Fruit fly (Drosophila melanogaster) whole organism, embryonic: Measurements from ENCODE around the gene Atg6.

ENCODE experiments used
- Atf6 ChIP-seq: fragments of 200-800 bp; sonication (Bioruptor generic); IDR thresholded peaks from 2 replicates; pipeline ENCODE4 v1.3.6; 2022; ENCODE audit warnings: missing biosample characterization, missing genetic modification characterization
- B-H1 ChIP-seq: fragments of 200-800 bp; sonication (Bioruptor generic); IDR thresholded peaks from 3 replicates; pipeline ENCODE4 v1.3.6; 2022; ENCODE audit warnings: missing biosample characterization, missing genetic modification characterization
- Bgb ChIP-seq: fragments of 200-800 bp; sonication (Bioruptor generic); IDR thresholded peaks from 2 replicates; pipeline ENCODE4 v1.3.6; 2022; ENCODE audit warnings: missing biosample characterization, missing genetic modification characterization; ENCODE audit not compliant: partially characterized antibody
- C15 ChIP-seq: fragments of 200-800 bp; sonication (Bioruptor generic); IDR thresholded peaks from 3 replicates; pipeline ENCODE4 v1.3.6; 2022; ENCODE audit warnings: missing biosample characterization, missing genetic modification characterization
- CG10321 ChIP-seq: fragments of 200-800 bp; sonication (Bioruptor generic); IDR thresholded peaks from 2 replicates; pipeline ENCODE4 v1.3.6; 2022; ENCODE audit warnings: missing biosample characterization, missing genetic modification characterization
- CG10959 ChIP-seq: fragments of 200-800 bp; sonication (Bioruptor generic); IDR thresholded peaks from 2 replicates; pipeline ENCODE4 v1.3.6; 2022; ENCODE audit warnings: missing biosample characterization, missing genetic modification characterization
- CG11695 ChIP-seq: fragments of 200-800 bp; sonication (Bioruptor generic); IDR thresholded peaks from 3 replicates; pipeline ENCODE4 v1.3.6; 2022; ENCODE audit warnings: missing biosample characterization, missing genetic modification characterization
- CG13424 ChIP-seq: fragments of 200-800 bp; sonication (Bioruptor generic); optimal IDR thresholded peaks from 2 replicates; lab custom pipeline; 2019; ENCODE audit warnings: missing biosample characterization, mild to moderate bottlenecking, missing genetic modification characterization, moderate library complexity
- CG14014 ChIP-seq: fragments of 200-800 bp; sonication (Bioruptor generic); IDR thresholded peaks from 2 replicates; pipeline ENCODE4 v1.3.6; 2022; ENCODE audit warnings: missing biosample characterization, missing genetic modification characterization
- CG14860 ChIP-seq: fragments of 200-800 bp; sonication (Bioruptor generic); IDR thresholded peaks from 3 replicates; pipeline ENCODE4 v1.3.6; 2022; ENCODE audit warnings: missing biosample characterization, missing genetic modification characterization; ENCODE audit not compliant: partially characterized antibody
- CG15514 ChIP-seq: fragments of 200-800 bp; sonication (Bioruptor generic); optimal IDR thresholded peaks from 3 replicates; lab custom pipeline; 2017; ENCODE audit warnings: missing biosample characterization, missing genetic modification characterization, mild to moderate bottlenecking, moderate library complexity, missing genetic modification reagents
- CG15696 ChIP-seq: fragments of 200-800 bp; sonication (Bioruptor generic); optimal IDR thresholded peaks from 2 replicates; lab custom pipeline; 2019; ENCODE audit warnings: missing biosample characterization, mild to moderate bottlenecking, missing genetic modification characterization, moderate library complexity
- CG1603 ChIP-seq: fragments of 200-800 bp; sonication (Bioruptor generic); optimal IDR thresholded peaks from 2 replicates; lab custom pipeline; 2019; ENCODE audit warnings: missing biosample characterization, mild to moderate bottlenecking, missing genetic modification characterization, moderate library complexity
- CG1647 ChIP-seq: fragments of 200-800 bp; sonication (Bioruptor generic); optimal IDR thresholded peaks from 3 replicates; lab custom pipeline; 2016; ENCODE audit warnings: missing biosample characterization, missing genetic modification characterization
- CG16779 ChIP-seq: fragments of 200-800 bp; sonication (Bioruptor generic); IDR thresholded peaks from 2 replicates; pipeline ENCODE4 v1.3.6; 2022; ENCODE audit warnings: missing biosample characterization, missing genetic modification characterization
- CG17612 ChIP-seq: fragments of 200-800 bp; sonication (Bioruptor generic); IDR thresholded peaks from 2 replicates; pipeline ENCODE4 v1.3.6; 2022; ENCODE audit warnings: missing biosample characterization, missing genetic modification characterization
- CG42726 ChIP-seq: fragments of 200-800 bp; sonication (Bioruptor generic); IDR thresholded peaks from 2 replicates; pipeline ENCODE4 v1.3.6; 2022; ENCODE audit warnings: missing biosample characterization, missing genetic modification characterization; ENCODE audit not compliant: partially characterized antibody
- CG6272 ChIP-seq: fragments of 200-800 bp; sonication (Bioruptor generic); IDR thresholded peaks from 2 replicates; pipeline ENCODE4 v1.3.6; 2022; ENCODE audit warnings: missing biosample characterization, missing genetic modification characterization
- CG7745 ChIP-seq: fragments of 200-800 bp; sonication (Bioruptor generic); optimal IDR thresholded peaks from 2 replicates; lab custom pipeline; 2018; ENCODE audit warnings: missing biosample characterization, mild to moderate bottlenecking, missing genetic modification characterization, moderate library complexity
- CG8290 ChIP-seq, 3 experiments: fragments of 200-800 bp; sonication (Bioruptor generic); optimal IDR thresholded peaks; 2 replicates each; lab custom pipeline; 2016 to 2019; ENCODE audit warnings: missing biosample characterization in 3 of 3, missing genetic modification characterization in 3 of 3, mild to moderate bottlenecking in 2 of 3, moderate library complexity in 1 of 3
- CG9609 ChIP-seq: fragments of 200-800 bp; sonication (Bioruptor generic); optimal IDR thresholded peaks from 3 replicates; lab custom pipeline; 2016; ENCODE audit warnings: missing biosample characterization, missing genetic modification characterization
- HHEX ChIP-seq: fragments of 200-800 bp; sonication (Bioruptor generic); optimal IDR thresholded peaks from 3 replicates; lab custom pipeline; 2017; ENCODE audit warnings: missing biosample characterization, mild to moderate bottlenecking, missing genetic modification characterization, missing genetic modification reagents
- HLH4C ChIP-seq: fragments of 200-800 bp; sonication (Bioruptor generic); IDR thresholded peaks from 3 replicates; pipeline ENCODE4 v1.3.6; 2022; ENCODE audit warnings: missing biosample characterization, missing genetic modification characterization; ENCODE audit not compliant: partially characterized antibody
- Hey ChIP-seq: fragments of 200-800 bp; sonication (Bioruptor generic); optimal IDR thresholded peaks from 3 replicates; lab custom pipeline; 2018; ENCODE audit warnings: missing biosample characterization, mild to moderate bottlenecking, missing genetic modification characterization
- Hr78 ChIP-seq, 2 experiments: fragments of 200-800 bp in 1 of 2; fragments of >200 bp in 1 of 2; sonication (Bioruptor generic) in 1 of 2; optimal IDR thresholded peaks; 2 replicates each; lab custom pipeline; 2017 to 2019; ENCODE audit warnings: missing biosample characterization in 2 of 2, missing genetic modification characterization in 2 of 2, mild to moderate bottlenecking in 1 of 2, moderate library complexity in 1 of 2
- MESR4 ChIP-seq: fragments of 200-800 bp; sonication (Bioruptor generic); optimal IDR thresholded peaks from 2 replicates; lab custom pipeline; 2018; ENCODE audit warnings: missing biosample characterization, mild to moderate bottlenecking, missing genetic modification characterization, moderate library complexity
- Med ChIP-seq: fragments of 200-800 bp; sonication (Bioruptor generic); peaks from one replicate; lab custom pipeline; 2016; ENCODE audit warnings: missing biosample characterization, missing genetic modification characterization, mild to moderate bottlenecking, inconsistent platforms, moderate library complexity
- Opbp ChIP-seq: fragments of 200-800 bp; sonication (Bioruptor generic); IDR thresholded peaks from 3 replicates; pipeline ENCODE4 v1.3.6; 2022; ENCODE audit warnings: missing biosample characterization, missing genetic modification characterization; ENCODE audit not compliant: partially characterized antibody
- Pdp1 ChIP-seq, 2 experiments: fragments of 200-800 bp; sonication (Bioruptor generic); optimal IDR thresholded peaks; 3 replicates each; lab custom pipeline; 2016; ENCODE audit warnings: missing biosample characterization in 2 of 2, missing genetic modification characterization in 2 of 2, mild to moderate bottlenecking in 1 of 2, moderate library complexity in 1 of 2
- Ravus ChIP-seq: fragments of 200-800 bp; sonication (Bioruptor generic); IDR thresholded peaks from 2 replicates; pipeline ENCODE4 v1.3.6; 2022; ENCODE audit warnings: missing biosample characterization, missing genetic modification characterization
- Sox100B ChIP-seq: fragments of 200-800 bp; sonication (Bioruptor generic); optimal IDR thresholded peaks from 3 replicates; lab custom pipeline; 2018; ENCODE audit warnings: missing biosample characterization, mild to moderate bottlenecking, missing genetic modification characterization
- Usf ChIP-seq: fragments of 200-800 bp; sonication (Bioruptor generic); optimal IDR thresholded peaks from 2 replicates; lab custom pipeline; 2017; ENCODE audit warnings: missing genotype, missing biosample characterization, missing genetic modification characterization
- Xbp1 ChIP-seq: fragments of 200-800 bp; sonication (Bioruptor generic); optimal IDR thresholded peaks from 3 replicates; lab custom pipeline; 2016; ENCODE audit warnings: missing biosample characterization, mild to moderate bottlenecking, missing genetic modification characterization
- br ChIP-seq: fragments of >200 bp; optimal IDR thresholded peaks from 2 replicates; lab custom pipeline; 2017
- caup ChIP-seq: fragments of 200-800 bp; sonication (Bioruptor generic); optimal IDR thresholded peaks from 3 replicates; lab custom pipeline; 2017; ENCODE audit warnings: missing biosample characterization, mild to moderate bottlenecking, missing genetic modification characterization, moderate library complexity; ENCODE audit not compliant: severe bottlenecking
- cwo ChIP-seq: fragments of 200-800 bp; sonication (Bioruptor generic); optimal IDR thresholded peaks from 3 replicates; lab custom pipeline; 2017; ENCODE audit warnings: missing biosample characterization, missing genetic modification characterization, mild to moderate bottlenecking, moderate library complexity, missing genetic modification reagents
- danr ChIP-seq: fragments of 200-800 bp; sonication (Bioruptor generic); IDR thresholded peaks from 2 replicates; pipeline ENCODE4 v1.3.6; 2022; ENCODE audit warnings: missing biosample characterization, missing genetic modification characterization
- ftz-f1 ChIP-seq: fragments of 200-800 bp; sonication (Bioruptor generic); optimal IDR thresholded peaks from 2 replicates; lab custom pipeline; 2016; ENCODE audit warnings: missing biosample characterization, missing genetic modification characterization
- inv ChIP-seq: fragments of 200-800 bp; sonication (Bioruptor generic); IDR thresholded peaks from 2 replicates; pipeline ENCODE4 v1.3.6; 2022; ENCODE audit warnings: missing biosample characterization, missing genetic modification characterization; ENCODE audit not compliant: partially characterized antibody
- lab ChIP-seq: fragments of 200-800 bp; sonication (Bioruptor generic); optimal IDR thresholded peaks from 3 replicates; lab custom pipeline; 2017; ENCODE audit warnings: missing biosample characterization, missing genetic modification characterization, mild to moderate bottlenecking, moderate library complexity, missing genetic modification reagents
- maf-S ChIP-seq: fragments of 200-800 bp; sonication (Bioruptor generic); optimal IDR thresholded peaks from 2 replicates; lab custom pipeline; 2016; ENCODE audit warnings: missing biosample characterization, missing genetic modification characterization
- nau ChIP-seq: fragments of 200-800 bp; sonication (Bioruptor generic); optimal IDR thresholded peaks from 3 replicates; lab custom pipeline; 2017; ENCODE audit warnings: missing biosample characterization, mild to moderate bottlenecking, missing genetic modification characterization, missing genetic modification reagents
- p53 ChIP-seq: fragments of 200-800 bp; sonication (Bioruptor generic); optimal IDR thresholded peaks from 2 replicates; lab custom pipeline; 2016; ENCODE audit warnings: missing biosample characterization, missing genetic modification characterization
- peb ChIP-seq: fragments of 200-800 bp; sonication (Bioruptor generic); IDR thresholded peaks from 2 replicates; pipeline ENCODE4 v1.3.6; 2022; ENCODE audit warnings: missing biosample characterization, missing genetic modification characterization
- pnt ChIP-seq: fragments of 200-800 bp; sonication (Bioruptor generic); optimal IDR thresholded peaks from 3 replicates; lab custom pipeline; 2016; ENCODE audit warnings: missing biosample characterization, missing genetic modification characterization
- stc ChIP-seq: fragments of 200-800 bp; sonication (Bioruptor generic); IDR thresholded peaks from 2 replicates; pipeline ENCODE4 v1.3.6; 2022; ENCODE audit warnings: missing biosample characterization, missing genetic modification characterization
- tgo ChIP-seq: fragments of 200-800 bp; sonication (Bioruptor generic); IDR thresholded peaks from 3 replicates; pipeline ENCODE4 v1.3.6; 2022; ENCODE audit warnings: missing biosample characterization, missing genetic modification characterization
- wek ChIP-seq: fragments of 200-800 bp; sonication (Bioruptor generic); optimal IDR thresholded peaks from 3 replicates; lab custom pipeline; 2018; ENCODE audit warnings: missing biosample characterization, mild to moderate bottlenecking, missing genetic modification characterization, moderate library complexity
- zen ChIP-seq: fragments of 200-800 bp; sonication (Bioruptor generic); optimal IDR thresholded peaks from 3 replicates; lab custom pipeline; 2018; ENCODE audit warnings: missing biosample characterization, mild to moderate bottlenecking, missing genetic modification characterization, moderate library complexity

The Atg6 gene

dm6 chr3R:24058041-24058440, 7.5 kb upstream of the Atg6 start, which contains the start of gene SMC1 (continued):
- TF ChIP-seq HLH4C (GFP tag; lab: Robert Waterston, UW), result peak; percentile 98
- no peak; the same call in 1 of the 2 replicates for TF ChIP-seq stc
- peak; percentile 99 for TF ChIP-seq CG42726 (GFP tag; lab: Robert Waterston, UW)
- no peak for TF ChIP-seq cwo (GFP tag; lab: Kevin White, UChicago)
- TF ChIP-seq CG9609 (GFP tag; lab: Kevin White, UChicago), result no peak
- no peak for TF ChIP-seq pnt (GFP tag; lab: Kevin White, UChicago)
- TF ChIP-seq CG14860 (GFP tag; lab: Robert Waterston, UW), result peak; percentile 99
- no peak for TF ChIP-seq CG17612 (GFP tag; lab: Robert Waterston, UW)
- TF ChIP-seq CG8290 (GFP tag; optimal IDR thresholded peaks at IDR 0.05; lab: Kevin White, UChicago), result peak; percentile 51
- peak in 1 of 2 experiments; percentile 83 for TF ChIP-seq CG8290 (tag; optimal IDR thresholded peaks at IDR 0.05; lab: Kevin White, UChicago)
- TF ChIP-seq nau (GFP tag; lab: Kevin White, UChicago), result no peak
- TF ChIP-seq Opbp (GFP tag; lab: Robert Waterston, UW), result peak; percentile 100
- peak; percentile 38; the same call in 1 of the 2 replicates for TF ChIP-seq Atf6 (GFP tag; lab: Robert Waterston, UW)
- TF ChIP-seq Hey, result no peak
- no peak for TF ChIP-seq Hr78 (GFP tag; optimal IDR thresholded peaks at IDR 0.05; lab: Kevin White, UChicago)
- TF ChIP-seq CG13424, result peak; percentile 42
- TF ChIP-seq ftz-f1 (GFP tag; lab: Kevin White, UChicago), result peak; percentile 12
- peak; percentile 23 for TF ChIP-seq CG15696 (tag; lab: Kevin White, UChicago)
- TF ChIP-seq Med (GFP tag; lab: Kevin White, UChicago), result peak; percentile 90
- peak in 1 of 2 experiments; percentile 23 for TF ChIP-seq Pdp1 (GFP tag; optimal IDR thresholded peaks at IDR 0.05; lab: Kevin White, UChicago)
- no peak for TF ChIP-seq Ravus (GFP tag; lab: Robert Waterston, UW)
- TF ChIP-seq danr (GFP tag; lab: Robert Waterston, UW), result no peak
- no peak for TF ChIP-seq lab (GFP tag; lab: Kevin White, UChicago)
- no peak for TF ChIP-seq tgo
- TF ChIP-seq br (lab: Kevin White, UChicago), result no peak
- peak; percentile 46 for TF ChIP-seq p53
- no peak for TF ChIP-seq CG11695 (GFP tag; lab: Robert Waterston, UW)
- 0 out of 2 replicates have a peak, but pooled peaks have one; percentile 36 for TF ChIP-seq CG16779 (GFP tag; lab: Robert Waterston, UW)
- no peak for TF ChIP-seq CG10959
- TF ChIP-seq C15 (GFP tag; lab: Robert Waterston, UW), result 0 out of 3 replicates have a peak, but pooled peaks have one; percentile 28
- TF ChIP-seq CG15514 (GFP tag; lab: Kevin White, UChicago), result no peak
- peak; percentile 44 for TF ChIP-seq zen (tag; lab: Kevin White, UChicago)
- peak; percentile 100 for TF ChIP-seq Bgb
- no peak for TF ChIP-seq Usf (GFP tag; lab: Kevin White, UChicago)
- no peak for TF ChIP-seq Sox100B (GFP tag; lab: Kevin White, UChicago)
- no peak; the same call in 1 of the 2 replicates for TF ChIP-seq CG14014 (GFP tag; lab: Robert Waterston, UW)
- no peak for TF ChIP-seq CG7745 (tag; lab: Kevin White, UChicago)
- TF ChIP-seq inv (GFP tag; lab: Robert Waterston, UW), result peak; percentile 100
- no peak for TF ChIP-seq peb (GFP tag; lab: Robert Waterston, UW)
- peak; percentile 25 for TF ChIP-seq CG1647 (GFP tag; lab: Kevin White, UChicago)
- peak; percentile 18 for TF ChIP-seq wek (GFP tag; lab: Kevin White, UChicago)
- TF ChIP-seq CG1603, result peak; percentile 81
- TF ChIP-seq HHEX (GFP tag; lab: Kevin White, UChicago), result no peak
- TF ChIP-seq CG6272 (GFP tag; lab: Robert Waterston, UW), result no peak; the same call in 1 of the 2 replicates
- TF ChIP-seq maf-S, result peak; percentile 1
- peak; percentile 86 for TF ChIP-seq MESR4 (GFP tag; lab: Kevin White, UChicago)
- peak; percentile 45 for TF ChIP-seq Xbp1 (GFP tag; lab: Kevin White, UChicago)
- no peak for TF ChIP-seq B-H1 (GFP tag; lab: Robert Waterston, UW)
- TF ChIP-seq CG10321 (GFP tag; lab: Robert Waterston, UW), result no peak
- TF ChIP-seq caup (GFP tag; lab: Kevin White, UChicago), result no peak
